Worm (Caenorhabditis elegans) whole organism, L4 larva: ENCODE data around the gene C54F6.20.

ENCODE experiments used
- F26F4.8 ChIP-seq: fragments of 200-800 bp; sonication (Bioruptor generic); conservative IDR thresholded peaks from 2 replicates; pipeline ENCODE4 v1.3.6; 2022; ENCODE audit warnings: missing genetic modification characterization, missing compliant biosample characterization
- F37D6.2 ChIP-seq: sonication (generic microtip); optimal IDR thresholded peaks from 2 replicates; lab custom pipeline; 2016; ENCODE audit warnings: mild to moderate bottlenecking, missing genetic modification characterization, missing compliant biosample characterization
- F44E2.7 ChIP-seq: fragments of 200-800 bp; sonication (Bioruptor generic); IDR thresholded peaks from 2 replicates; pipeline ENCODE4 v2.1.2; 2022; ENCODE audit warnings: missing genetic modification characterization, missing compliant biosample characterization
- R02D3.7 ChIP-seq: fragments of 150-350 bp; sonication (generic microtip); optimal IDR thresholded peaks from 3 replicates; lab custom pipeline; 2014; ENCODE audit warnings: missing biosample characterization, missing genetic modification characterization
- Y105C5A.15 ChIP-seq: fragments of 200-800 bp; sonication (Bioruptor generic); IDR thresholded peaks from 2 replicates; pipeline ENCODE4 v1.3.6; 2022; ENCODE audit warnings: missing genetic modification characterization, missing compliant biosample characterization
- Y48G9A.11 ChIP-seq: fragments of 200-800 bp; sonication (Bioruptor generic); IDR thresholded peaks from 2 replicates; pipeline ENCODE4 v1.3.6; 2022; ENCODE audit warnings: missing genetic modification reagents, missing genetic modification characterization, missing compliant biosample characterization
- ZK337.2 ChIP-seq: fragments of 200-800 bp; sonication (Bioruptor generic); IDR thresholded peaks from 2 replicates; pipeline ENCODE4 v1.3.6; 2022; ENCODE audit warnings: missing genetic modification reagents, missing genetic modification characterization, missing compliant biosample characterization
- aha-1 ChIP-seq: fragments of 150-350 bp; peaks from one replicate; lab custom pipeline; 2014; ENCODE audit warnings: missing biosample characterization, missing genetic modification characterization
- ama-1 ChIP-seq: fragments of 150-350 bp; optimal IDR thresholded peaks from 2 replicates; lab custom pipeline; 2014; ENCODE audit warnings: inconsistent platforms, mixed read lengths
- arid-1 ChIP-seq: fragments of 200-800 bp; sonication (Bioruptor generic); conservative IDR thresholded peaks from 2 replicates; pipeline ENCODE4 v1.3.6; 2022; ENCODE audit warnings: missing genetic modification reagents, missing genetic modification characterization, missing compliant biosample characterization
- ceh-20 ChIP-seq: fragments of 200-800 bp; sonication (Bioruptor generic); IDR thresholded peaks from 2 replicates; pipeline ENCODE4 v1.3.6; 2022; ENCODE audit warnings: missing genetic modification reagents, missing genetic modification characterization, missing compliant biosample characterization
- ceh-28 ChIP-seq: fragments of 150-350 bp; optimal IDR thresholded peaks from 2 replicates; lab custom pipeline; 2014; ENCODE audit warnings: missing biosample characterization, missing genetic modification reagents, missing genetic modification characterization
- ceh-44 ChIP-seq: fragments of 200-800 bp; sonication (Bioruptor generic); IDR thresholded peaks from 2 replicates; pipeline ENCODE4 v1.3.6; 2022; ENCODE audit warnings: missing genetic modification reagents, missing genetic modification characterization, missing compliant biosample characterization
- ceh-62 ChIP-seq: sonication (generic microtip); optimal IDR thresholded peaks from 2 replicates; lab custom pipeline; 2017; ENCODE audit warnings: missing biosample characterization, missing genetic modification characterization
- ceh-82 ChIP-seq: sonication (generic microtip); optimal IDR thresholded peaks from 2 replicates; lab custom pipeline; 2017; ENCODE audit warnings: missing biosample characterization, missing genetic modification characterization
- cey-2 ChIP-seq: sonication (generic microtip); optimal IDR thresholded peaks from 3 replicates; lab custom pipeline; 2017; ENCODE audit warnings: missing genetic modification characterization, mild to moderate bottlenecking, missing compliant biosample characterization, antibody characterized with exemption, borderline replicate concordance; ENCODE audit not compliant: insufficient read depth
- ctbp-1 ChIP-seq: fragments of 200-800 bp; sonication (Bioruptor generic); IDR thresholded peaks from 2 replicates; pipeline ENCODE4 v1.3.6; 2022; ENCODE audit warnings: missing genetic modification reagents, missing genetic modification characterization, missing compliant biosample characterization
- daf-12 ChIP-seq: fragments of 150-350 bp; optimal IDR thresholded peaks from 2 replicates; lab custom pipeline; 2014; ENCODE audit warnings: missing biosample characterization, missing genetic modification reagents, missing genetic modification characterization
- daf-16 ChIP-seq, 3 experiments: sonication (generic microtip); optimal IDR thresholded peaks; 2 replicates each; lab custom pipeline; 2016 to 2017; ENCODE audit warnings: missing genetic modification characterization in 3 of 3, missing genetic modification reagents in 3 of 3, mild to moderate bottlenecking in 2 of 3, missing compliant biosample characterization in 2 of 3, missing biosample characterization in 1 of 3, moderate library complexity in 1 of 3
- daf-8 ChIP-seq: fragments of 200-800 bp; sonication (Bioruptor generic); IDR thresholded peaks from 2 replicates; pipeline ENCODE4 v1.3.6; 2022; ENCODE audit warnings: missing genetic modification characterization, missing compliant biosample characterization
- dmd-6 ChIP-seq: fragments of 200-800 bp; sonication (Bioruptor generic); IDR thresholded peaks from 2 replicates; pipeline ENCODE4 v1.3.6; 2022; ENCODE audit warnings: missing genetic modification reagents, missing genetic modification characterization, missing compliant biosample characterization
- dmd-9 ChIP-seq: fragments of 200-800 bp; sonication (Bioruptor generic); IDR thresholded peaks from 2 replicates; pipeline ENCODE4 v1.3.6; 2022; ENCODE audit warnings: missing genetic modification reagents, missing genetic modification characterization, missing compliant biosample characterization
- dpl-1 ChIP-seq: fragments of 150-350 bp; optimal IDR thresholded peaks from 2 replicates; lab custom pipeline; 2014; ENCODE audit warnings: missing biosample characterization, missing genetic modification reagents, missing genetic modification characterization
- egl-43 ChIP-seq: fragments of 200-800 bp; sonication (Bioruptor generic); IDR thresholded peaks from 2 replicates; pipeline ENCODE4 v1.3.6; 2022; ENCODE audit warnings: missing genetic modification reagents, missing genetic modification characterization, missing compliant biosample characterization
- fkh-10 ChIP-seq: fragments of 150-350 bp; optimal IDR thresholded peaks from 2 replicates; lab custom pipeline; 2014; ENCODE audit warnings: missing biosample characterization, missing genetic modification reagents, missing genetic modification characterization
- gei-8 ChIP-seq: fragments of 200-800 bp; sonication (Bioruptor generic); optimal IDR thresholded peaks from 2 replicates; lab custom pipeline; 2018; ENCODE audit warnings: mild to moderate bottlenecking, missing genetic modification characterization, missing compliant biosample characterization
- hif-1 ChIP-seq, 2 experiments: sonication (generic microtip); optimal IDR thresholded peaks; 2 replicates each; lab custom pipeline; 2016 to 2017; ENCODE audit warnings: missing compliant biosample characterization in 2 of 2, missing genetic modification characterization in 2 of 2, missing genetic modification reagents in 2 of 2, missing genotype in 2 of 2, mild to moderate bottlenecking in 1 of 2
- hlh-11 ChIP-seq: fragments of 200-800 bp; sonication (Bioruptor generic); optimal IDR thresholded peaks from 2 replicates; lab custom pipeline; 2018; ENCODE audit warnings: mild to moderate bottlenecking, missing genetic modification characterization, missing compliant biosample characterization
- hlh-30 ChIP-seq: sonication (generic microtip); optimal IDR thresholded peaks from 2 replicates; lab custom pipeline; 2017; ENCODE audit warnings: antibody characterized with exemption, mild to moderate bottlenecking, missing genetic modification characterization, missing compliant biosample characterization; ENCODE audit not compliant: insufficient read depth
- hmg-1.1 ChIP-seq: fragments of 200-800 bp; sonication (Bioruptor generic); IDR thresholded peaks from 2 replicates; pipeline ENCODE4 v1.3.6; 2022; ENCODE audit warnings: missing genetic modification reagents, missing genetic modification characterization, missing compliant biosample characterization
- lin-1 ChIP-seq: fragments of 200-800 bp; sonication (Bioruptor generic); IDR thresholded peaks from 2 replicates; pipeline ENCODE4 v1.3.6; 2022; ENCODE audit warnings: missing genetic modification reagents, missing genetic modification characterization, missing compliant biosample characterization
- lin-38 ChIP-seq: fragments of 200-800 bp; sonication (Bioruptor generic); IDR thresholded peaks from 2 replicates; pipeline ENCODE4 v1.3.6; 2022; ENCODE audit warnings: missing genetic modification reagents, missing genetic modification characterization, missing compliant biosample characterization
- lin-39 ChIP-seq: fragments of 150-350 bp; optimal IDR thresholded peaks from 2 replicates; lab custom pipeline; 2014; ENCODE audit warnings: missing biosample characterization, missing genetic modification reagents, missing genetic modification characterization
- madf-5 ChIP-seq, 2 experiments: fragments of 200-800 bp; sonication (Bioruptor generic); IDR thresholded peaks; 2 replicates each; pipeline ENCODE4 v1.3.6; 2022; ENCODE audit warnings: missing compliant biosample characterization in 2 of 2, missing genetic modification characterization in 2 of 2
- mdt-29 ChIP-seq: fragments of 200-800 bp; sonication (Bioruptor generic); IDR thresholded peaks from 2 replicates; pipeline ENCODE4 v1.3.6; 2022; ENCODE audit warnings: missing genetic modification reagents, missing genetic modification characterization, missing compliant biosample characterization
- mxl-3 ChIP-seq: fragments of 200-800 bp; sonication (Bioruptor generic); optimal IDR thresholded peaks from 2 replicates; lab custom pipeline; 2018; ENCODE audit warnings: mild to moderate bottlenecking, missing genetic modification characterization, missing compliant biosample characterization
- nhr-111 ChIP-seq: fragments of 200-800 bp; sonication (Bioruptor generic); optimal IDR thresholded peaks from 2 replicates; lab custom pipeline; 2018; ENCODE audit warnings: mild to moderate bottlenecking, missing genetic modification characterization, missing compliant biosample characterization
- nhr-237 ChIP-seq: sonication (generic microtip); optimal IDR thresholded peaks from 2 replicates; lab custom pipeline; 2017; ENCODE audit warnings: missing biosample characterization, missing genetic modification characterization
- nhr-28 ChIP-seq: fragments of 150-350 bp; optimal IDR thresholded peaks from 2 replicates; lab custom pipeline; 2014; ENCODE audit warnings: missing biosample characterization, missing genetic modification characterization
- nhr-41 ChIP-seq: fragments of 200-800 bp; sonication (Bioruptor generic); IDR thresholded peaks from 2 replicates; pipeline ENCODE4 v1.3.6; 2022; ENCODE audit warnings: missing genetic modification reagents, missing genetic modification characterization, missing compliant biosample characterization
- nhr-42 ChIP-seq: fragments of 200-800 bp; sonication (Bioruptor generic); IDR thresholded peaks from 2 replicates; pipeline ENCODE4 v1.3.6; 2022; ENCODE audit warnings: missing genetic modification characterization, missing compliant biosample characterization
- nhr-48 ChIP-seq: sonication (generic microtip); optimal IDR thresholded peaks from 2 replicates; lab custom pipeline; 2016; ENCODE audit warnings: mild to moderate bottlenecking, missing genetic modification characterization, missing compliant biosample characterization
- php-3 ChIP-seq: fragments of 200-800 bp; sonication (Bioruptor generic); IDR thresholded peaks from 2 replicates; pipeline ENCODE4 v1.3.6; 2022; ENCODE audit warnings: missing genetic modification reagents, missing genetic modification characterization, missing compliant biosample characterization
- pqm-1 ChIP-seq: sonication (generic microtip); optimal IDR thresholded peaks from 2 replicates; lab custom pipeline; 2017; ENCODE audit warnings: missing biosample characterization, missing genetic modification characterization
- sdz-12 ChIP-seq: fragments of 200-800 bp; sonication (Bioruptor generic); optimal IDR thresholded peaks from 2 replicates; lab custom pipeline; 2018; ENCODE audit warnings: mild to moderate bottlenecking, missing genetic modification characterization, missing compliant biosample characterization
- tag-97 ChIP-seq: fragments of 200-800 bp; sonication (Bioruptor generic); IDR thresholded peaks from 2 replicates; pipeline ENCODE4 v1.3.6; 2022; ENCODE audit warnings: missing genetic modification characterization, missing compliant biosample characterization
- unc-62 ChIP-seq, 3 experiments: fragments of 150-350 bp in 1 of 3; sonication (generic microtip); optimal IDR thresholded peaks in 2 of 3; peaks in 1 of 3; 1 replicate in 1 of 3; 2 replicates in 2 of 3; lab custom pipeline; 2014 to 2017; ENCODE audit warnings: missing biosample characterization in 3 of 3, missing genetic modification characterization in 3 of 3, missing genetic modification reagents in 3 of 3, missing genotype in 1 of 3

C54F6.20 gene

ce11 chrV:7545187-7545586 lies 20.6 kb downstream of the C54F6.20 start, which contains the start of the genes C54F6.19 and nhx-3 (continued):
- TF ChIP-seq fkh-10 (no peak), ceh-20 (GFP tag; lab: Robert Waterston, UW) (no peak), nhr-111 (GFP tag; lab: Kevin White, UChicago) (no peak)

ce11 chrV:7547479-7547878 lies 22.9 kb downstream of the C54F6.20 start, which contains the start of gene ftn-1:
TSS of gene ftn-1 (minus strand) at chrV:7547579.
- TF ChIP-seq ama-1 (peak; percentile 37), madf-5 (GFP tag; IDR thresholded peaks at IDR 0.05; lab: Robert Waterston, UW) (no peak), unc-62 (GFP tag; optimal IDR thresholded peaks at IDR 0.05 in 1 of 2; lab: Kevin White, UChicago) (peak in 1 of 2 experiments; percentile 48), unc-62 (tag; optimal IDR thresholded peaks at IDR 0.05; lab: Kevin White, UChicago) (no peak), daf-16 (GFP tag; optimal IDR thresholded peaks at IDR 0.05; lab: Kevin White, UChicago) (no peak), daf-16 (tag; optimal IDR thresholded peaks at IDR 0.05; lab: Kevin White, UChicago) (peak; percentile 74), ZK337.2 (GFP tag; lab: Robert Waterston, UW) (no peak)

ce11 chrV:7548017-7548416 lies 23.5 kb downstream of the C54F6.20 start:
- TF ChIP-seq ceh-28, result no peak
- no peak for TF ChIP-seq ama-1
- TF ChIP-seq hmg-1.1, result no peak
- TF ChIP-seq ceh-82 (tag; lab: Kevin White, UChicago), result no peak
- no peak for TF ChIP-seq lin-39 (tag; lab: Kevin White, UChicago)
- TF ChIP-seq egl-43, result no peak
- TF ChIP-seq mxl-3 (GFP tag; lab: Kevin White, UChicago), result no peak
- no peak for TF ChIP-seq nhr-41 (GFP tag; lab: Robert Waterston, UW)
- no peak for TF ChIP-seq daf-16 (GFP tag; optimal IDR thresholded peaks at IDR 0.05; lab: Kevin White, UChicago)
- TF ChIP-seq daf-16 (tag; optimal IDR thresholded peaks at IDR 0.05; lab: Kevin White, UChicago), result peak; percentile 97
- no peak for TF ChIP-seq Y48G9A.11 (GFP tag; lab: Robert Waterston, UW)
- TF ChIP-seq ctbp-1, result no peak
- TF ChIP-seq dmd-6 (GFP tag; lab: Robert Waterston, UW), result peak; percentile 66
- no peak for TF ChIP-seq Y105C5A.15 (GFP tag; lab: Robert Waterston, UW)
- no peak for TF ChIP-seq F44E2.7
- TF ChIP-seq R02D3.7 (tag; lab: Kevin White, UChicago), result no peak
- no peak for TF ChIP-seq dmd-9
- TF ChIP-seq hif-1 (tag; optimal IDR thresholded peaks at IDR 0.05; lab: Kevin White, UChicago), result peak in 1 of 2 experiments; percentile 70
- no peak for TF ChIP-seq mdt-29 (GFP tag; lab: Robert Waterston, UW)
- no peak for TF ChIP-seq arid-1 (GFP tag; lab: Robert Waterston, UW)
- TF ChIP-seq ceh-62 (tag; lab: Kevin White, UChicago), result no peak
- no peak for TF ChIP-seq nhr-48 (tag; lab: Kevin White, UChicago)
- no peak for TF ChIP-seq F26F4.8 (GFP tag; lab: Robert Waterston, UW)
- no peak for TF ChIP-seq daf-12
- no peak for TF ChIP-seq nhr-28 (tag; lab: Kevin White, UChicago)
- TF ChIP-seq daf-8 (GFP tag; lab: Robert Waterston, UW), result no peak
- TF ChIP-seq lin-38 (GFP tag; lab: Robert Waterston, UW), result no peak
- no peak for TF ChIP-seq sdz-12
- no peak for TF ChIP-seq tag-97 (GFP tag; lab: Robert Waterston, UW)
- no peak for TF ChIP-seq F37D6.2
- TF ChIP-seq cey-2 (tag; lab: Kevin White, UChicago), result no peak
- peak; percentile 99 for TF ChIP-seq aha-1 (tag; lab: Kevin White, UChicago)
- no peak for TF ChIP-seq nhr-42
- no peak for TF ChIP-seq nhr-237 (tag; lab: Kevin White, UChicago)
- peak; percentile 48 for TF ChIP-seq pqm-1 (tag; lab: Kevin White, UChicago)
- no peak for TF ChIP-seq php-3 (GFP tag; lab: Robert Waterston, UW)
- TF ChIP-seq hlh-30 (tag; lab: Kevin White, UChicago), result peak; percentile 40
- TF ChIP-seq hlh-11 (tag; lab: Kevin White, UChicago), result no peak
- TF ChIP-seq ceh-44 (GFP tag; lab: Robert Waterston, UW), result no peak
- no peak for TF ChIP-seq gei-8 (GFP tag; lab: Kevin White, UChicago)
- TF ChIP-seq lin-1 (GFP tag; lab: Robert Waterston, UW), result no peak
- no peak for TF ChIP-seq dpl-1
